Fruit fly (Drosophila melanogaster) whole organism, adult: ENCODE data around the gene Rap1.

Experiments
- CG5204 ChIP-seq: fragments of 200-800 bp; sonication (Bioruptor generic); optimal IDR thresholded peaks from 2 replicates; lab custom pipeline; 2016; ENCODE audit warnings: missing biosample characterization, missing genetic modification characterization
- Hr96 ChIP-seq: fragments of 200-800 bp; sonication (Bioruptor generic); optimal IDR thresholded peaks from 2 replicates; lab custom pipeline; 2016; ENCODE audit warnings: missing biosample characterization, missing genetic modification characterization
- kay ChIP-seq: fragments of 200-800 bp; sonication (Bioruptor generic); peaks from one replicate; lab custom pipeline; 2016; ENCODE audit warnings: missing biosample characterization, missing genetic modification characterization, borderline replicate concordance
- ovo ChIP-seq: fragments of 200-800 bp; sonication (Bioruptor generic); optimal IDR thresholded peaks from 2 replicates; lab custom pipeline; 2016; ENCODE audit warnings: missing biosample characterization, missing genetic modification characterization

DNA sequence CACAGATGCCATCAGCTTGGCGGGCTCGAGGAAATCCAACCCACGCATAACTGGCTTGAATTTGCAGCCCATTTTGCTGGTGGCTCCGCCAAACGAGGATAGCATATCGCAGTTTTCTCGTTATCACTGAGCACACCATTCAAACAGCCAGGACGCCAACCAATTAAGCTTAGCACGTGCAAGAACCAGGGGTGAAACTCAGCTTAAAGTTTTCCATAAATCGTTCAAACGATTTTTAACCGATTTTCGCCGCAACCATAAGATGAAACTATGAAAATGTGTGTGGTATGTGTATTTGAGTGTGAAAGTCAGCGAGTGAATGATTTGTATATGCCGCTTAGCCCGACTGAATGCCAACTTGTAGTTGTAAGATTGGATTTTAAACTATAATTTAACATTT lies 28.9 kb upstream of the Rap1 start:
- TF ChIP-seq CG5204 (GFP tag; lab: Kevin White, UChicago) (no peak), kay (GFP tag; lab: Kevin White, UChicago) (no peak), Hr96 (GFP tag; lab: Kevin White, UChicago) (no peak), ovo (GFP tag; lab: Kevin White, UChicago) (no peak)
